Worm (Caenorhabditis elegans) whole organism, midembryonic: ENCODE results near the gene lin-7.

Experiments used
- T22C8.4 ChIP-seq: fragments of 200-800 bp; sonication (Bioruptor generic); IDR thresholded peaks from 2 replicates; pipeline ENCODE4 v1.3.6; 2022; ENCODE audit warnings: missing genetic modification characterization, missing compliant biosample characterization
- ref-1 ChIP-seq: fragments of 200-800 bp; sonication (Bioruptor generic); conservative IDR thresholded peaks from 2 replicates; pipeline ENCODE4 v1.3.6; 2022; ENCODE audit warnings: missing genetic modification reagents, missing genetic modification characterization, missing compliant biosample characterization
- ztf-23 ChIP-seq: fragments of 200-800 bp; sonication (Bioruptor generic); IDR thresholded peaks from 2 replicates; pipeline ENCODE4 v1.3.6; 2022; ENCODE audit warnings: missing genetic modification reagents, missing genetic modification characterization, missing compliant biosample characterization
- ztf-29 ChIP-seq: fragments of 200-800 bp; sonication (Bioruptor generic); IDR thresholded peaks from 2 replicates; pipeline ENCODE4 v1.3.6; 2022; ENCODE audit warnings: missing genetic modification reagents, missing genetic modification characterization, missing compliant biosample characterization

DNA sequence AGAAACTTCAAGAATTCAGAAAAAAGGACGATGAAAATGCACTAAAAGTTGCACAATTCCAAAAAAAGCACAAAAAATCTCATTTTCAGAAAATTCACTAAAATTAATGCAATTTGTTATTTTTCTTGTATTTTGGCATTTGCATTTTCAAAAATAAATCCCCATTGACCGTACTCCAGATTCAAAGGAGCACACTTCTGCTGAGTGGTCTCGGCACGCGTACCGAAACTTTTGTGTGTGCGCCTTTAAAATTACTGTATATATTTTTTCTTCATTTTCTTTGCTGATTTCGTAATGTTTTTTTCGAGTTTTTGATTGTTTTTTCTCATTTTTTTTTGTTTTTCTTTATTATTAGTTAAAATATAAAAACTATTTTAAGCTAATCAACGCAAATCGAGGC lies 37.0 kb downstream of the lin-7 start:
- TF ChIP-seq T22C8.4 (no peak), ztf-29 (GFP tag; lab: Robert Waterston, UW) (no peak), ztf-23 (GFP tag; lab: Robert Waterston, UW) (no peak), ref-1 (GFP tag; lab: Robert Waterston, UW) (no peak)
